Fruit fly (Drosophila melanogaster) whole organism, embryonic: ENCODE data around the gene Sap130.

Experiments
- Abd-B ChIP-seq: fragments of 200-800 bp; sonication (Bioruptor generic); optimal IDR thresholded peaks from 2 replicates; lab custom pipeline; 2018; ENCODE audit warnings: missing biosample characterization, mild to moderate bottlenecking, missing genetic modification characterization, moderate library complexity
- Asciz ChIP-seq: fragments of 200-800 bp; sonication (Bioruptor generic); optimal IDR thresholded peaks from 2 replicates; lab custom pipeline; 2017; ENCODE audit warnings: missing biosample characterization, mild to moderate bottlenecking, missing genetic modification characterization, missing genetic modification reagents
- CG10431 ChIP-seq: fragments of 200-800 bp; sonication (Bioruptor generic); optimal IDR thresholded peaks from 3 replicates; lab custom pipeline; 2018; ENCODE audit warnings: missing biosample characterization, mild to moderate bottlenecking, missing genetic modification characterization
- CG11560 ChIP-seq: fragments of 200-800 bp; sonication (Bioruptor generic); IDR thresholded peaks from 3 replicates; pipeline ENCODE4 v1.3.6; 2022; ENCODE audit warnings: missing biosample characterization, missing genetic modification characterization
- CG1233 ChIP-seq: fragments of 200-800 bp; sonication (Bioruptor generic); optimal IDR thresholded peaks from 4 replicates; lab custom pipeline; 2018; ENCODE audit warnings: missing biosample characterization, mild to moderate bottlenecking, missing genetic modification characterization
- CG13894 ChIP-seq: fragments of 200-800 bp; sonication (Bioruptor generic); optimal IDR thresholded peaks from 3 replicates; lab custom pipeline; 2018; ENCODE audit warnings: missing biosample characterization, mild to moderate bottlenecking, missing genetic modification characterization, moderate library complexity
- CG1647 ChIP-seq: fragments of 200-800 bp; sonication (Bioruptor generic); optimal IDR thresholded peaks from 3 replicates; lab custom pipeline; 2016; ENCODE audit warnings: missing biosample characterization, missing genetic modification characterization
- CG17361 ChIP-seq: fragments of 200-800 bp; sonication (Bioruptor generic); IDR thresholded peaks from 3 replicates; pipeline ENCODE4 v1.3.6; 2022; ENCODE audit warnings: missing biosample characterization, missing genetic modification characterization
- CG33213 ChIP-seq: fragments of 200-800 bp; sonication (Bioruptor generic); optimal IDR thresholded peaks from 3 replicates; lab custom pipeline; 2016; ENCODE audit warnings: missing biosample characterization, missing genetic modification characterization
- CG4360 ChIP-seq: fragments of 200-800 bp; sonication (Bioruptor generic); IDR thresholded peaks from 2 replicates; pipeline ENCODE4 v1.3.6; 2022; ENCODE audit warnings: missing biosample characterization, missing genetic modification characterization
- CG43689 ChIP-seq: fragments of 200-800 bp; sonication (Bioruptor generic); IDR thresholded peaks from 2 replicates; pipeline ENCODE4 v1.3.6; 2022; ENCODE audit warnings: missing biosample characterization, missing genetic modification characterization
- CG4854 ChIP-seq: fragments of 200-800 bp; sonication (Bioruptor generic); optimal IDR thresholded peaks from 2 replicates; lab custom pipeline; 2016; ENCODE audit warnings: missing biosample characterization, missing genetic modification characterization, inconsistent platforms
- CG5245 ChIP-seq: fragments of 200-800 bp; sonication (Bioruptor generic); optimal IDR thresholded peaks from 3 replicates; lab custom pipeline; 2016; ENCODE audit warnings: missing biosample characterization, missing genetic modification characterization
- CG7839 ChIP-seq: fragments of 200-800 bp; sonication (Bioruptor generic); optimal IDR thresholded peaks from 3 replicates; lab custom pipeline; 2018; ENCODE audit warnings: missing biosample characterization, mild to moderate bottlenecking, missing genetic modification characterization, moderate library complexity
- CG7987 ChIP-seq: fragments of 200-800 bp; sonication (Bioruptor generic); optimal IDR thresholded peaks from 2 replicates; lab custom pipeline; 2018; ENCODE audit warnings: missing biosample characterization, mild to moderate bottlenecking, missing genetic modification characterization, moderate library complexity
- CG8281 ChIP-seq: fragments of 200-800 bp; sonication (Bioruptor generic); optimal IDR thresholded peaks from 2 replicates; lab custom pipeline; 2018; ENCODE audit warnings: missing biosample characterization, mild to moderate bottlenecking, missing genetic modification characterization, moderate library complexity
- CG8765 ChIP-seq: fragments of 200-800 bp; sonication (Bioruptor generic); IDR thresholded peaks from 2 replicates; pipeline ENCODE4 v1.3.6; 2022; ENCODE audit warnings: missing biosample characterization, missing genetic modification characterization
- CG8944 ChIP-seq: fragments of 200-800 bp; sonication (Bioruptor generic); optimal IDR thresholded peaks from 3 replicates; lab custom pipeline; 2016; ENCODE audit warnings: missing biosample characterization, missing genetic modification characterization
- CG9797 ChIP-seq: fragments of 200-800 bp; sonication (Bioruptor generic); optimal IDR thresholded peaks from 3 replicates; lab custom pipeline; 2018; ENCODE audit warnings: missing biosample characterization, mild to moderate bottlenecking, missing genetic modification characterization
- Dp ChIP-seq: fragments of 200-800 bp; sonication (Bioruptor generic); optimal IDR thresholded peaks from 2 replicates; lab custom pipeline; 2018; ENCODE audit warnings: missing biosample characterization, mild to moderate bottlenecking, missing genetic modification characterization, moderate library complexity
- Elba2 ChIP-seq: fragments of 200-800 bp; sonication (Bioruptor generic); optimal IDR thresholded peaks from 3 replicates; lab custom pipeline; 2016; ENCODE audit warnings: missing biosample characterization, missing genetic modification characterization
- H2.0 ChIP-seq: fragments of 200-800 bp; sonication (Bioruptor generic); IDR thresholded peaks from 2 replicates; pipeline ENCODE4 v1.3.6; 2022; ENCODE audit warnings: missing biosample characterization, missing genetic modification characterization
- HLH4C ChIP-seq: fragments of 200-800 bp; sonication (Bioruptor generic); IDR thresholded peaks from 3 replicates; pipeline ENCODE4 v1.3.6; 2022; ENCODE audit warnings: missing biosample characterization, missing genetic modification characterization; ENCODE audit not compliant: partially characterized antibody
- Hand ChIP-seq: fragments of 200-800 bp; sonication (Bioruptor generic); optimal IDR thresholded peaks from 2 replicates; lab custom pipeline; 2017; ENCODE audit warnings: mild to moderate bottlenecking, missing biosample characterization, missing genetic modification reagents, missing genetic modification characterization
- Hey ChIP-seq: fragments of 200-800 bp; sonication (Bioruptor generic); optimal IDR thresholded peaks from 3 replicates; lab custom pipeline; 2018; ENCODE audit warnings: missing biosample characterization, mild to moderate bottlenecking, missing genetic modification characterization
- NfI ChIP-seq: fragments of 200-800 bp; sonication (Bioruptor generic); optimal IDR thresholded peaks from 3 replicates; lab custom pipeline; 2018; ENCODE audit warnings: missing biosample characterization, mild to moderate bottlenecking, missing genetic modification characterization, moderate library complexity
- Oaz ChIP-seq: fragments of 200-800 bp; sonication (Bioruptor generic); IDR thresholded peaks from 2 replicates; pipeline ENCODE4 v1.3.6; 2022; ENCODE audit warnings: missing biosample characterization, missing genetic modification characterization
- al ChIP-seq: fragments of 200-800 bp; sonication (Bioruptor generic); IDR thresholded peaks from 2 replicates; pipeline ENCODE4 v1.3.6; 2022; ENCODE audit warnings: missing biosample characterization, missing genetic modification characterization
- ase ChIP-seq: fragments of 200-800 bp; sonication (Bioruptor generic); IDR thresholded peaks from 3 replicates; pipeline ENCODE4 v1.3.6; 2022; ENCODE audit warnings: missing biosample characterization, missing genetic modification characterization
- bcd ChIP-seq: fragments of 200-800 bp; sonication (Bioruptor generic); optimal IDR thresholded peaks from 2 replicates; lab custom pipeline; 2017; ENCODE audit warnings: missing biosample characterization, mild to moderate bottlenecking, missing genetic modification characterization
- cg ChIP-seq: fragments of 200-800 bp; sonication (Bioruptor generic); optimal IDR thresholded peaks from 3 replicates; lab custom pipeline; 2019; ENCODE audit warnings: missing biosample characterization, mild to moderate bottlenecking, missing genetic modification characterization, moderate library complexity
- dm ChIP-seq: fragments of 200-800 bp; sonication (Bioruptor generic); optimal IDR thresholded peaks from 3 replicates; lab custom pipeline; 2016; ENCODE audit warnings: missing biosample characterization, missing genetic modification characterization
- dmrt11E ChIP-seq: fragments of 200-800 bp; sonication (Bioruptor generic); optimal IDR thresholded peaks from 3 replicates; lab custom pipeline; 2018; ENCODE audit warnings: missing biosample characterization, mild to moderate bottlenecking, missing genetic modification characterization, moderate library complexity
- emc ChIP-seq: fragments of 200-800 bp; sonication (Bioruptor generic); optimal IDR thresholded peaks from 2 replicates; lab custom pipeline; 2016; ENCODE audit warnings: missing biosample characterization, missing genetic modification characterization
- gce ChIP-seq: fragments of 200-800 bp; sonication (Bioruptor generic); IDR thresholded peaks from 3 replicates; pipeline ENCODE4 v1.3.6; 2022; ENCODE audit warnings: missing biosample characterization, missing genetic modification characterization
- gt ChIP-seq: fragments of 200-800 bp; sonication (Bioruptor generic); IDR thresholded peaks from 2 replicates; pipeline ENCODE4 v1.3.6; 2022; ENCODE audit warnings: missing biosample characterization, missing genetic modification characterization
- hbn ChIP-seq: fragments of 200-800 bp; sonication (Bioruptor generic); IDR thresholded peaks from 2 replicates; pipeline ENCODE4 v1.3.6; 2022; ENCODE audit warnings: missing biosample characterization, missing genetic modification characterization; ENCODE audit not compliant: partially characterized antibody
- hkb ChIP-seq, 2 experiments: fragments of 200-800 bp in 1 of 2; fragments of >200 bp in 1 of 2; sonication (Bioruptor generic) in 1 of 2; IDR thresholded peaks in 1 of 2; optimal IDR thresholded peaks in 1 of 2; 2 replicates each; pipeline versions ENCODE4 v1.3.6 to Lab custom; 2017 to 2022; ENCODE audit warnings: missing biosample characterization in 1 of 2, missing genetic modification characterization in 1 of 2
- jumu ChIP-seq: fragments of 200-800 bp; sonication (Bioruptor generic); optimal IDR thresholded peaks from 3 replicates; lab custom pipeline; 2016; ENCODE audit warnings: missing biosample characterization, missing genetic modification characterization
- mam ChIP-seq: fragments of 200-800 bp; sonication (Bioruptor generic); optimal IDR thresholded peaks from 3 replicates; lab custom pipeline; 2016; ENCODE audit warnings: missing biosample characterization, missing genetic modification characterization
- p53 ChIP-seq: fragments of 200-800 bp; sonication (Bioruptor generic); optimal IDR thresholded peaks from 2 replicates; lab custom pipeline; 2016; ENCODE audit warnings: missing biosample characterization, missing genetic modification characterization
- pan ChIP-seq, 4 experiments: fragments of >200 bp in 3 of 4; fragments of 200-800 bp in 1 of 4; sonication (Bioruptor generic) in 1 of 4; optimal IDR thresholded peaks in 3 of 4; IDR thresholded peaks in 1 of 4; 2 replicates each; pipeline versions ENCODE4 v1.3.6 to Lab custom; 2017 to 2022; ENCODE audit warnings: missing biosample characterization in 2 of 4, missing genetic modification characterization in 2 of 4, mixed read lengths in 1 of 4
- sim ChIP-seq: fragments of 200-800 bp; sonication (Bioruptor generic); IDR thresholded peaks from 2 replicates; pipeline ENCODE4 v1.3.6; 2022; ENCODE audit warnings: missing biosample characterization, missing genetic modification characterization
- sna ChIP-seq: fragments of 200-800 bp; sonication (Bioruptor generic); IDR thresholded peaks from 2 replicates; pipeline ENCODE4 v1.3.6; 2022; ENCODE audit warnings: missing biosample characterization, missing genetic modification characterization; ENCODE audit not compliant: partially characterized antibody
- stc ChIP-seq: fragments of 200-800 bp; sonication (Bioruptor generic); IDR thresholded peaks from 2 replicates; pipeline ENCODE4 v1.3.6; 2022; ENCODE audit warnings: missing biosample characterization, missing genetic modification characterization
- stwl ChIP-seq: fragments of 200-800 bp; sonication (Bioruptor generic); optimal IDR thresholded peaks from 3 replicates; lab custom pipeline; 2018; ENCODE audit warnings: missing biosample characterization, mild to moderate bottlenecking, missing genetic modification characterization, moderate library complexity
- tx ChIP-seq: fragments of 200-800 bp; sonication (Bioruptor generic); optimal IDR thresholded peaks from 2 replicates; lab custom pipeline; 2016; ENCODE audit warnings: missing biosample characterization, missing genetic modification characterization
- wor ChIP-seq: fragments of 200-800 bp; sonication (Bioruptor generic); IDR thresholded peaks from 2 replicates; pipeline ENCODE4 v1.3.6; 2022; ENCODE audit warnings: missing biosample characterization, missing genetic modification characterization

Sap130 gene

dm6 chr3L:12843056-12843799 is 37.5 kb downstream of the Sap130 start, which contains the start of gene nebu (continued):
- peak; percentile 97; the same call in 1 of the 2 replicates for TF ChIP-seq al (GFP tag; lab: Robert Waterston, UW)
- peak; percentile 91 for TF ChIP-seq CG5245 (GFP tag; lab: Kevin White, UChicago)
- TF ChIP-seq Abd-B (GFP tag; lab: Kevin White, UChicago), result no peak
- peak; percentile 79 for TF ChIP-seq CG7987 (GFP tag; lab: Kevin White, UChicago)
- peak; percentile 83 for TF ChIP-seq Hey
- TF ChIP-seq NfI (GFP tag; lab: Kevin White, UChicago), result peak; percentile 95
- TF ChIP-seq H2.0 (GFP tag; lab: Robert Waterston, UW), result peak; percentile 93
- TF ChIP-seq CG8281 (tag; lab: Kevin White, UChicago), result peak; percentile 65
- TF ChIP-seq CG43689 (GFP tag; lab: Robert Waterston, UW), result peak; percentile 89
- TF ChIP-seq gt (GFP tag; lab: Robert Waterston, UW), result no peak; the same call in none of the 2 replicates
- TF ChIP-seq ase (GFP tag; lab: Robert Waterston, UW), result peak; percentile 94; the same call in 2 of the 3 replicates
- peak; percentile 96 for TF ChIP-seq tx (GFP tag; lab: Kevin White, UChicago)
- no peak; the same call in 1 of the 3 replicates for TF ChIP-seq CG11560
- TF ChIP-seq hbn (GFP tag; lab: Robert Waterston, UW), result no peak
- TF ChIP-seq CG9797 (GFP tag; lab: Kevin White, UChicago), result no peak
- peak; percentile 95 for TF ChIP-seq CG1647 (GFP tag; lab: Kevin White, UChicago)
- no peak for TF ChIP-seq cg (GFP tag; lab: Kevin White, UChicago)
- peak; percentile 84 for TF ChIP-seq wor
- TF ChIP-seq stc (GFP tag; lab: Robert Waterston, UW), result peak; percentile 95
- TF ChIP-seq mam (GFP tag; lab: Kevin White, UChicago), result peak; percentile 98
- TF ChIP-seq Dp (GFP tag; lab: Kevin White, UChicago), result no peak
- TF ChIP-seq sim (GFP tag; lab: Robert Waterston, UW), result peak; percentile 87
- TF ChIP-seq jumu (GFP tag; lab: Kevin White, UChicago), result peak; percentile 95
- TF ChIP-seq CG10431 (GFP tag; lab: Kevin White, UChicago), result peak; percentile 25
- TF ChIP-seq CG4360, result peak; percentile 66
- TF ChIP-seq HLH4C (GFP tag; lab: Robert Waterston, UW), result no peak
- TF ChIP-seq CG4854, result peak; percentile 94
- TF ChIP-seq bcd (GFP tag; lab: Kevin White, UChicago), result peak; percentile 97
- peak; percentile 89 for TF ChIP-seq CG1233 (GFP tag; lab: Kevin White, UChicago)
- peak; percentile 97 for TF ChIP-seq CG7839 (tag; lab: Kevin White, UChicago)
- peak; percentile 88 for TF ChIP-seq dm (GFP tag; lab: Kevin White, UChicago)
- no peak for TF ChIP-seq pan (optimal IDR thresholded peaks at IDR 0.05; lab: Kevin White, UChicago)
- peak in 1 of 2 experiments; percentile 97 for TF ChIP-seq pan (GFP tag; optimal IDR thresholded peaks at IDR 0.05 in 1 of 2, IDR thresholded peaks at IDR 0.05 in 1 of 2)
- peak; percentile 92 for TF ChIP-seq Oaz
- peak; percentile 51 for TF ChIP-seq Elba2 (GFP tag; lab: Kevin White, UChicago)
- peak; percentile 78 for TF ChIP-seq dmrt11E
- TF ChIP-seq Hand (GFP tag; lab: Kevin White, UChicago), result peak; percentile 97
- TF ChIP-seq p53 (GFP tag; lab: Kevin White, UChicago), result peak; percentile 90
- TF ChIP-seq stwl (tag; lab: Kevin White, UChicago), result no peak
- no peak for TF ChIP-seq hkb (optimal IDR thresholded peaks at IDR 0.05; lab: Kevin White, UChicago)
- peak; percentile 97 for TF ChIP-seq hkb (GFP tag; IDR thresholded peaks at IDR 0.05; lab: Robert Waterston, UW)
- no peak for TF ChIP-seq CG8765 (GFP tag; lab: Robert Waterston, UW)
- TF ChIP-seq CG17361, result peak; percentile 94
- peak; percentile 96 for TF ChIP-seq emc (GFP tag; lab: Kevin White, UChicago)
- peak; percentile 96 for TF ChIP-seq CG33213
- peak; percentile 97 for TF ChIP-seq CG8944
- TF ChIP-seq sna (GFP tag; lab: Robert Waterston, UW), result no peak
- TF ChIP-seq CG13894 (tag; lab: Kevin White, UChicago), result peak; percentile 98
- peak; percentile 89 for TF ChIP-seq Asciz (GFP tag; lab: Kevin White, UChicago)
- TF ChIP-seq gce, result peak; percentile 92; the same call in 2 of the 3 replicates
